Worm (Caenorhabditis elegans) whole organism, late embryonic: Measurements from ENCODE around the gene mpk-1.

Experiments used
- F13H6.1 ChIP-seq: sonication (generic microtip); optimal IDR thresholded peaks from 2 replicates; lab custom pipeline; 2016; ENCODE audit warnings: missing genetic modification characterization, missing compliant biosample characterization
- ceh-9 ChIP-seq: sonication (generic microtip); optimal IDR thresholded peaks from 2 replicates; lab custom pipeline; 2016; ENCODE audit warnings: mild to moderate bottlenecking, missing genetic modification characterization, inconsistent platforms, missing compliant biosample characterization
- ets-4 ChIP-seq: sonication (generic microtip); optimal IDR thresholded peaks from 2 replicates; lab custom pipeline; 2016; ENCODE audit warnings: missing genetic modification characterization, missing compliant biosample characterization
- fkh-10 ChIP-seq: fragments of 150-350 bp; optimal IDR thresholded peaks from 2 replicates; lab custom pipeline; 2014; ENCODE audit warnings: missing biosample characterization, missing genetic modification reagents, missing genetic modification characterization
- lim-6 ChIP-seq: sonication (generic microtip); optimal IDR thresholded peaks from 2 replicates; lab custom pipeline; 2016; ENCODE audit warnings: missing genetic modification characterization, missing compliant biosample characterization
- nhr-232 ChIP-seq: sonication (generic microtip); optimal IDR thresholded peaks from 2 replicates; lab custom pipeline; 2016; ENCODE audit warnings: missing genetic modification characterization, missing compliant biosample characterization
- pqm-1 ChIP-seq: sonication (generic microtip); optimal IDR thresholded peaks from 2 replicates; lab custom pipeline; 2016; ENCODE audit warnings: missing genetic modification characterization, missing compliant biosample characterization
- rnt-1 ChIP-seq: sonication (generic microtip); optimal IDR thresholded peaks from 2 replicates; lab custom pipeline; 2016; ENCODE audit warnings: missing genetic modification characterization, missing compliant biosample characterization
- tbx-2 ChIP-seq: sonication (generic microtip); optimal IDR thresholded peaks from 2 replicates; lab custom pipeline; 2016; ENCODE audit warnings: missing genetic modification characterization, missing compliant biosample characterization

- no peak for TF ChIP-seq nhr-232
- no peak for TF ChIP-seq fkh-10 (GFP tag; lab: Kevin White, UChicago)
- TF ChIP-seq ets-4 = no peak
- TF ChIP-seq lim-6 (tag; lab: Kevin White, UChicago) = no peak
- no peak for TF ChIP-seq rnt-1 (tag; lab: Kevin White, UChicago)
- no peak for TF ChIP-seq F13H6.1
- no peak for TF ChIP-seq tbx-2
- no peak for TF ChIP-seq ceh-9 (tag; lab: Kevin White, UChicago)
- TF ChIP-seq pqm-1 = no peak
These were observed 59.2 kb downstream of the mpk-1 start, which contains the start of gene ccdc-55 for ce11 chrIII:4168665-4169064.
